Fruit fly (Drosophila melanogaster) whole organism, wandering third instar larva: ENCODE data around the gene CG4962.

Experiments
- dsf ChIP-seq: sonication (Bioruptor generic); optimal IDR thresholded peaks from 2 replicates; lab custom pipeline; 2016; ENCODE audit warnings: missing biosample characterization, missing genetic modification characterization, borderline replicate concordance
- sv ChIP-seq: fragments of 200-800 bp; sonication (Bioruptor generic); optimal IDR thresholded peaks from 3 replicates; lab custom pipeline; 2016; ENCODE audit warnings: missing biosample characterization, missing genetic modification characterization

- TF ChIP-seq sv (GFP tag; lab: Kevin White, UChicago) (no peak), dsf (GFP tag; lab: Kevin White, UChicago) (no peak)
These were observed 9.1 kb downstream of the CG4962 start for dm6 chr3L:16286258-16286657.
